Worm (Caenorhabditis elegans): Measurements from ENCODE around the gene R05A10.1.

The R05A10.1 gene

DNA sequence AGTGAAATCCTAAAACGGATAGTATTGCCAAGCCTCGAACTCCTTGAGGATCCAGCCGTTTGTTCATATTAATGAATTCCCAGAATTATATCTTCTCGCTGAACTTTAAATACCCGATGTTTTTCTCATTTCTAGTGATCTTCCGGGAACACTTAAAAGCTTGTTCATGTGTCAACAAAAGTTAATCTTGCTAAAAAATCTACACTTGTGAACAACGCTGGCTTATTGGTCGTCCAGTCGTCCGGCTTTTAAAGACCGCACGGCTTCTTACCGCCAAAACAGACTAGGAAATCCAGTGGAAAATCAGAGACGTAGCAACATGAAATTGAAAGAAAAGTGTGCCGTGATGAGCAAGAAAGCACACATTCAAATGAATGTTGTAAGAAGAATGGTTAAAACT lies 28.9 kb upstream of the R05A10.1 start, which contains the start of gene oac-38:
oac-38 (minus strand) TSS at position 101 of the 400 bp plus-strand sequence.
- no peak for TF ChIP-seq nhr-237 (tag; optimal IDR thresholded peaks at IDR 0.05)

- TF ChIP-seq gmeb-1 (tag; optimal IDR thresholded peaks at IDR 0.05) (no peak), alr-1 (tag; optimal IDR thresholded peaks at IDR 0.05) (no peak), nhr-10 (tag; optimal IDR thresholded peaks at IDR 0.05) (no peak), dmd-4 (tag; optimal IDR thresholded peaks at IDR 0.05) (no peak)
These were observed 24.1 kb upstream of the R05A10.1 start, which contains the start of gene R05A10.8 for ce11 chrIV:14158086-14158485. R05A10.8 (minus strand) TSS chrIV:14158186.

- no peak for TF ChIP-seq nhr-21 (tag; optimal IDR thresholded peaks at IDR 0.05)
- no peak for TF ChIP-seq dmd-4 (tag; optimal IDR thresholded peaks at IDR 0.05)
- TF ChIP-seq nhr-77 (tag; optimal IDR thresholded peaks at IDR 0.05): no peak
- no peak for TF ChIP-seq egl-27 (tag; optimal IDR thresholded peaks at IDR 0.05)
- no peak for TF ChIP-seq lin-11 (tag; optimal IDR thresholded peaks at IDR 0.05)
- TF ChIP-seq unc-62 (GFP tag; optimal IDR thresholded peaks at IDR 0.05): no peak
- TF ChIP-seq mbf-1 (tag; optimal IDR thresholded peaks at IDR 0.05): no peak
- no peak for TF ChIP-seq sma-9 (GFP tag; optimal IDR thresholded peaks at IDR 0.05)
- TF ChIP-seq sma-9 (tag; optimal IDR thresholded peaks at IDR 0.05): no peak
- TF ChIP-seq elt-3 (tag; optimal IDR thresholded peaks at IDR 0.05): no peak
- TF ChIP-seq sem-4 (tag; optimal IDR thresholded peaks at IDR 0.05): no peak
- TF ChIP-seq mdl-1 (tag; optimal IDR thresholded peaks at IDR 0.05): no peak
- no peak for TF ChIP-seq skn-1 (tag; optimal IDR thresholded peaks at IDR 0.05)
- TF ChIP-seq unc-39 (tag; optimal IDR thresholded peaks at IDR 0.05): no peak
- no peak for TF ChIP-seq ceh-82 (tag; optimal IDR thresholded peaks at IDR 0.05)
- no peak for TF ChIP-seq ama-1 (optimal IDR thresholded peaks at IDR 0.05)
- no peak for TF ChIP-seq unc-55 (GFP tag; optimal IDR thresholded peaks at IDR 0.05)
- no peak for TF ChIP-seq nhr-25 (tag; optimal IDR thresholded peaks at IDR 0.05)
- TF ChIP-seq lin-39 (tag; optimal IDR thresholded peaks at IDR 0.05): no peak
- TF ChIP-seq crh-2 (tag; optimal IDR thresholded peaks at IDR 0.05): no peak
These were observed 19.4 kb upstream of the R05A10.1 start, which contains the start of gene R05A10.7 for ce11 chrIV:14162772-14163171. R05A10.7 (minus strand) TSS chrIV:14162872.

DNA sequence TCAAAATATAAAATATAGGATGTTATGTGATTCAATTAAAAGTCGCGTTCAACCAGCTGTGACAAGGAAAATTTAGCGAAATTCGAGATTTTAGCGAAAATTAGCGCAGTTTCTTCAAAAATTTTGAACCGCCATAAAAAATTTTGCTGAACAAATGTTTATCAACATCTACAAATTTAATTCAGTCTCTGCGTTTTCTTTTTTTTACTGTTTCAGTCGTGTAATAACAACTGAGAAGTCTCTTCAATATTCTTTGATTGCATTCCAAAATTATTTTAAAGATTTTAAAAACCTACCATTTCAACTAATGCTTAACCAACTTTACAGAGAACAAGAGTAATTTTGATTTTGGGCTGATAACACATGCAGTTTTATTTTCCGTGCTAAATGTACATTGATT lies 18.1 kb upstream of the R05A10.1 start:
- TF ChIP-seq ZK546.5 (tag; optimal IDR thresholded peaks at IDR 0.05): no peak
- no peak for TF ChIP-seq gmeb-1 (tag; optimal IDR thresholded peaks at IDR 0.05)
- no peak for TF ChIP-seq nhr-10 (tag; optimal IDR thresholded peaks at IDR 0.05)
- TF ChIP-seq nhr-21 (tag; optimal IDR thresholded peaks at IDR 0.05): no peak
- TF ChIP-seq nhr-129 (tag; optimal IDR thresholded peaks at IDR 0.05): no peak
- no peak for TF ChIP-seq elt-3 (tag; optimal IDR thresholded peaks at IDR 0.05)
- TF ChIP-seq nhr-23 (tag; optimal IDR thresholded peaks at IDR 0.05): no peak
- TF ChIP-seq blmp-1 (tag; optimal IDR thresholded peaks at IDR 0.05; ENCODE audit: insufficient read depth): no peak
- TF ChIP-seq mdl-1 (tag; optimal IDR thresholded peaks at IDR 0.05): no peak

DNA sequence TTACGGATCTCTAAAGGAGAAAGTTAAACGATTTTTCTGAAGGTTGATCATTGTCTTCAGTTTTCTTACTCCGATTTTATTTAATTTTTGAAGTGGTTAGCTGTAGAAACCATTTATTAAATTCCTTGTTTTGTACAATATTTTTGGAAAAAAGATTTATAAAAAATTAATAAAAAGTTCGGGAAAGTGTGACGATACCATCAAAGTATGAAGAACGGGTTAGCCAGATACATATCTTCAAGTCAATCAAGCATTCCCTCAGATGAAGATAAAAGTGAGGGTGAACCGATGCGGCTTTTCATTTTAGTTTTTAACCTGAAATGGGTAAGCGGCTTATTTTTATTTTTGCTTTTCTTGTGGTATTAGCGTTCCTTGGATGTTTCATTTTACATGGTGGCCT lies 16.7 kb upstream of the R05A10.1 start, which contains the start of gene R05A10.6:
R05A10.6 (plus strand) TSS at position 301 of the 400 bp plus-strand sequence.
- TF ChIP-seq ztf-1 (GFP tag; conservative IDR thresholded peaks at IDR 0.05): no peak
- no peak for TF ChIP-seq peb-1 (tag; optimal IDR thresholded peaks at IDR 0.05)
- no peak for TF ChIP-seq ceh-16 (tag; optimal IDR thresholded peaks at IDR 0.05)
- no peak for TF ChIP-seq fos-1 (tag; optimal IDR thresholded peaks at IDR 0.05)
- no peak for TF ChIP-seq skn-1 (tag; optimal IDR thresholded peaks at IDR 0.05)
- no peak for TF ChIP-seq nhr-6 (tag; optimal IDR thresholded peaks at IDR 0.05)
- TF ChIP-seq snpc-4 (tag; optimal IDR thresholded peaks at IDR 0.05): no peak
- no peak for TF ChIP-seq ZK546.5 (tag; optimal IDR thresholded peaks at IDR 0.05)
- no peak for TF ChIP-seq lin-11 (tag; optimal IDR thresholded peaks at IDR 0.05)
- TF ChIP-seq C34F6.9 (tag; optimal IDR thresholded peaks at IDR 0.05): no peak

DNA sequence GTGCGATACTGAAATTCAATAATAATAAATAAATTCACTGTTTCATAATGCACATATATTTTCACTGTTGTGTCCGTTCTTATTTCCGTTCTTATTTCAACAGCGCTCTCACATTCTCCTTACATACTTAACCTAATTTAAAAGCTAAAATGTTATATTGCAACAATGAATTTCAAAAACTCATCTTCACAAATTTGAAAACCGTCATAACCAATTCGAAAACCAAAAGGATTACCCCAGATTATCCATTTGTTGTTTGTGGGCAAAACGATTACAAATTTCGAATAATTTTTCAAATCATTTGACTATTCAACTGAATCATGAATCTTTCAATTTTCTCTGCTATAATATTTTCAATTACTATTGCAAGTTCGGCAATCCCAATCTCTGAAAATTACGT lies 10.0 kb upstream of the R05A10.1 start, which contains the start of gene R05A10.4:
R05A10.4 (plus strand) TSS at position 301 of the 400 bp plus-strand sequence.
- TF ChIP-seq unc-39 (tag; optimal IDR thresholded peaks at IDR 0.05): no peak
- no peak for TF ChIP-seq nhr-77 (tag; optimal IDR thresholded peaks at IDR 0.05)
- TF ChIP-seq ztf-11 (tag; optimal IDR thresholded peaks at IDR 0.05): no peak
- no peak for TF ChIP-seq ztf-4 (tag; optimal IDR thresholded peaks at IDR 0.05)
